Fruit fly (Drosophila melanogaster) whole organism, adult: ENCODE data around the gene bdl.
A peak's percentile ranks its signal among the peaks of the same experiment; 100 is the strongest.

Source experiments
- CG11617 ChIP-seq: fragments of 200-800 bp; sonication (Bioruptor generic); optimal IDR thresholded peaks from 2 replicates; lab custom pipeline; 2017; ENCODE audit warnings: mild to moderate bottlenecking, missing biosample characterization, missing genetic modification reagents, missing genetic modification characterization
- CG12768 ChIP-seq: fragments of 200-800 bp; sonication (Bioruptor generic); optimal IDR thresholded peaks from 2 replicates; lab custom pipeline; 2017; ENCODE audit warnings: missing biosample characterization, missing genetic modification characterization, mild to moderate bottlenecking, moderate library complexity, missing genetic modification reagents
- CG14711 ChIP-seq: fragments of 200-800 bp; sonication (Bioruptor generic); optimal IDR thresholded peaks from 2 replicates; lab custom pipeline; 2018; ENCODE audit warnings: missing biosample characterization, mild to moderate bottlenecking, missing genetic modification characterization, moderate library complexity
- CG1620 ChIP-seq: fragments of 200-800 bp; sonication (Bioruptor generic); optimal IDR thresholded peaks from 2 replicates; lab custom pipeline; 2016; ENCODE audit warnings: missing biosample characterization, missing genetic modification characterization
- CG33017 ChIP-seq: fragments of 200-800 bp; sonication (Bioruptor generic); optimal IDR thresholded peaks from 2 replicates; lab custom pipeline; 2018; ENCODE audit warnings: missing biosample characterization, mild to moderate bottlenecking, missing genetic modification characterization, moderate library complexity
- CG5204 ChIP-seq: fragments of 200-800 bp; sonication (Bioruptor generic); optimal IDR thresholded peaks from 2 replicates; lab custom pipeline; 2016; ENCODE audit warnings: missing biosample characterization, missing genetic modification characterization
- CG7045 ChIP-seq: fragments of 200-800 bp; sonication (Bioruptor generic); optimal IDR thresholded peaks from 2 replicates; lab custom pipeline; 2017; ENCODE audit warnings: missing biosample characterization, mild to moderate bottlenecking, missing genetic modification characterization
- CG7101 ChIP-seq: fragments of 200-800 bp; sonication (Bioruptor generic); optimal IDR thresholded peaks from 2 replicates; lab custom pipeline; 2018; ENCODE audit warnings: missing biosample characterization, mild to moderate bottlenecking, missing genetic modification characterization, moderate library complexity
- Clk ChIP-seq: fragments of 200-800 bp; sonication (Bioruptor generic); optimal IDR thresholded peaks from 2 replicates; lab custom pipeline; 2017; ENCODE audit warnings: missing biosample characterization, missing genetic modification characterization
- Crg-1 ChIP-seq: fragments of 200-800 bp; sonication (Bioruptor generic); optimal IDR thresholded peaks from 2 replicates; lab custom pipeline; 2016; ENCODE audit warnings: missing biosample characterization, missing genetic modification characterization
- Hr96 ChIP-seq: fragments of 200-800 bp; sonication (Bioruptor generic); optimal IDR thresholded peaks from 2 replicates; lab custom pipeline; 2016; ENCODE audit warnings: missing biosample characterization, missing genetic modification characterization
- Mnt ChIP-seq: fragments of 200-800 bp; sonication (Bioruptor generic); optimal IDR thresholded peaks from 2 replicates; lab custom pipeline; 2016; ENCODE audit warnings: missing biosample characterization, mild to moderate bottlenecking, missing genetic modification characterization
- bab1 ChIP-seq: fragments of 200-800 bp; sonication (Bioruptor generic); optimal IDR thresholded peaks from 3 replicates; lab custom pipeline; 2019; ENCODE audit warnings: missing biosample characterization, mild to moderate bottlenecking, missing genetic modification characterization, moderate library complexity
- cic ChIP-seq: fragments of 200-800 bp; sonication (Bioruptor generic); optimal IDR thresholded peaks from 2 replicates; lab custom pipeline; 2017; ENCODE audit warnings: missing biosample characterization, mild to moderate bottlenecking, missing genetic modification characterization, moderate library complexity
- cnc ChIP-seq, 2 experiments: fragments of >200 bp; optimal IDR thresholded peaks; 2 replicates each; lab custom pipeline; 2017
- kay ChIP-seq: fragments of 200-800 bp; sonication (Bioruptor generic); peaks from one replicate; lab custom pipeline; 2016; ENCODE audit warnings: missing biosample characterization, missing genetic modification characterization, borderline replicate concordance
- ovo ChIP-seq: fragments of 200-800 bp; sonication (Bioruptor generic); optimal IDR thresholded peaks from 2 replicates; lab custom pipeline; 2016; ENCODE audit warnings: missing biosample characterization, missing genetic modification characterization
- pad ChIP-seq: fragments of 200-800 bp; sonication (Bioruptor generic); optimal IDR thresholded peaks from 3 replicates; lab custom pipeline; 2017; ENCODE audit warnings: missing biosample characterization, missing genetic modification characterization, mild to moderate bottlenecking, moderate library complexity, missing genetic modification reagents
- tj ChIP-seq: fragments of 200-800 bp; sonication (Bioruptor generic); optimal IDR thresholded peaks from 3 replicates; lab custom pipeline; 2017; ENCODE audit warnings: missing biosample characterization, mild to moderate bottlenecking, missing genetic modification characterization, moderate library complexity
- toe ChIP-seq: fragments of 200-800 bp; sonication (Bioruptor generic); optimal IDR thresholded peaks from 2 replicates; lab custom pipeline; 2016; ENCODE audit warnings: missing biosample characterization, missing genetic modification characterization

The bdl gene

DNA sequence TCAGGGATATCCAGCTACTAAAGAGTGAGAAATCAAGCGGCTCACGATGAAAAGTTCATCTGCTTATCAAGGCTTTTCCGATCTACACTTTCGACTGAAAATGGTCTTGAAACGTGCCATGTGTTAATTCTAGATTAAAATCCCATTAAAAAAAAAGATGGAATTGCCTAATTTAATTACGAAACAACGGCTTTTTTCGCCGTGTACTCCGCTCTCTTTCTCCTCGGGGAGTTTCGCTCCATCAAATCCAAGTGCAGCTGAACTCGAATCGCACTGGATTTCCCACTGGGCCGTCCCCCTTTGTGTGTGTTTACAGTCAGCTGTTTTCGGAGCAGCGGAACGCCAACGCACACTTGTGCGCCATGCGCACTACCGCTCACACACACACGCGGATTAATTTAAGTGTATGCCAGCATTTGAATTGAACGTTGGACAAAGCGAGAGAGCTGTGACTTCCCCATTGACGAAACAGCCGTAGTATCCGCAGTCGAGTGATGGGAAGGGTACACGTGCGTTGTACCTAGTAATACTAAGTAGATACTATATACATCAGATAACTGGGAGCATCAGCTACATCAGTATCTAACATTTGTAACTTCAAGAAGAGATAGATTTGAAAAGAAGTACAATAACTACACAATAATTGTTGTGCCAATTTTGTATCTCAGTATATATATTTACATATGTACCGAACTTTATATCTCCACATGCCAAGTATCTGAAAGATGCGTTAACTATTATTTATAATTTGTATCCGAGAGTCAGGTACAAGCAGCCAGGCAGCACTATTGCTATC lies 8.8 kb downstream of the bdl start:
- TF ChIP-seq CG14711 (tag; lab: Kevin White, UChicago): peak; percentile 66
- TF ChIP-seq cic (GFP tag; lab: Kevin White, UChicago): peak; percentile 99
- peak; percentile 74 for TF ChIP-seq Mnt (GFP tag; lab: Kevin White, UChicago)
- TF ChIP-seq CG7045: peak; percentile 78
- peak; percentile 19 for TF ChIP-seq CG1620 (GFP tag; lab: Kevin White, UChicago)
- TF ChIP-seq toe (GFP tag; lab: Kevin White, UChicago): peak; percentile 60
- peak; percentile 91 for TF ChIP-seq Hr96 (GFP tag; lab: Kevin White, UChicago)
- TF ChIP-seq tj (GFP tag; lab: Kevin White, UChicago): peak; percentile 54
- TF ChIP-seq Crg-1: no peak
- TF ChIP-seq CG7101 (tag; lab: Kevin White, UChicago): peak; percentile 66
- TF ChIP-seq bab1: peak; percentile 82
- TF ChIP-seq CG33017 (tag; lab: Kevin White, UChicago): peak; percentile 22
- peak; percentile 82 for TF ChIP-seq CG11617 (GFP tag; lab: Kevin White, UChicago)
- TF ChIP-seq kay (GFP tag; lab: Kevin White, UChicago): peak; percentile 91
- TF ChIP-seq ovo (GFP tag; lab: Kevin White, UChicago): no peak
- peak; percentile 77 for TF ChIP-seq CG5204 (GFP tag; lab: Kevin White, UChicago)
- TF ChIP-seq CG12768 (GFP tag; lab: Kevin White, UChicago): peak; percentile 90
- TF ChIP-seq Clk (GFP tag; lab: Kevin White, UChicago): peak; percentile 31
- TF ChIP-seq pad (GFP tag; lab: Kevin White, UChicago): peak; percentile 74
- no peak for TF ChIP-seq cnc (optimal IDR thresholded peaks at IDR 0.05; lab: Kevin White, UChicago)

DNA sequence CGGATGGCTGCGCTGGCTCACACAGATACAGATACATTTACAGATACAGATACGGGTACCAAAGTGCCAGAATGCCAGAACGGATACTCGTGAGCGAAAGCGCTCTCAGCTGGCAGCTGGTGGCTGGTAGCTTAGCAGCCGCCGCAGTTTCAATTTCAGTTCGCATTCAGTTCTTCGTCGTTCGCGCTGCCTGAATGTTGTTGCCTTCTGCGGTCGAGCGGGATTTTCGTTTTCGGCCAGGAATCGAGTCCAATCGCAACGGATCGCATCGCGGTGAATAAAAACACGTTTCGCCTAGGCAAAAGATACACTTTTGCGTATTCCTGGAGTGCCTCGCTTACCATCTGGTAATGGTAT lies 9.4 kb downstream of the bdl start, which contains the start of gene Atet:
Gene Atet (plus strand): TSS at position 156 of the 357 bp plus-strand sequence.
- no peak for TF ChIP-seq CG5204 (GFP tag; lab: Kevin White, UChicago)
- TF ChIP-seq tj (GFP tag; lab: Kevin White, UChicago): peak; percentile 33
- TF ChIP-seq Mnt (GFP tag; lab: Kevin White, UChicago): no peak
- TF ChIP-seq bab1: peak; percentile 11
- no peak for TF ChIP-seq CG12768 (GFP tag; lab: Kevin White, UChicago)
- TF ChIP-seq CG14711 (tag; lab: Kevin White, UChicago): no peak
- no peak for TF ChIP-seq kay (GFP tag; lab: Kevin White, UChicago)
- TF ChIP-seq CG11617 (GFP tag; lab: Kevin White, UChicago): no peak
- TF ChIP-seq CG7101 (tag; lab: Kevin White, UChicago): no peak
- no peak for TF ChIP-seq CG33017 (tag; lab: Kevin White, UChicago)
- TF ChIP-seq toe (GFP tag; lab: Kevin White, UChicago): no peak
- no peak for TF ChIP-seq cnc (optimal IDR thresholded peaks at IDR 0.05; lab: Kevin White, UChicago)
- no peak for TF ChIP-seq CG7045
- TF ChIP-seq Hr96 (GFP tag; lab: Kevin White, UChicago): peak; percentile 27
- no peak for TF ChIP-seq Crg-1
- peak; percentile 7 for TF ChIP-seq ovo (GFP tag; lab: Kevin White, UChicago)
- TF ChIP-seq pad (GFP tag; lab: Kevin White, UChicago): no peak
- no peak for TF ChIP-seq CG1620 (GFP tag; lab: Kevin White, UChicago)
- no peak for TF ChIP-seq cic (GFP tag; lab: Kevin White, UChicago)
- peak; percentile 41 for TF ChIP-seq Clk (GFP tag; lab: Kevin White, UChicago)

DNA sequence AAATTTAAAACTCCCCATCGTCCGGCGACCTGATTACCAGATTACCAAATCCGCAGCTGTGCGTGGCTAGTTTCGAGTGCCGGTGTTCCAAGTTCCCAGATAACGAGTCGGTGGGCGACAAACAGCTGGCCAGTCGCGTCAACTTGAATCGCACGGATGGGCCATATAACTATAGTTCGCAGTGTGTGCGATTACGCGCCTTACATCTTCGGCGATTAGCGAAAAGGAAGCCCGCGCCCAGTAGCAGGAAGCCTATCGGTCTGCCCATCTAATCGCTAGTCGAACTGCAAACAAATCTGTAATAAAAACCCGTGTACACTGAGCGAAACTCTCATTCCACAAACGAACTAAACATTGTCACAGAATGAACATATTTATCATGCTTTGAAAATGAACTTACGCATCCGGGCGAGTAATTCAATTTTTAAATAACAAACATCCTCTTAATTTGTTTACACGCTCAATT lies 10.7 kb downstream of the bdl start:
- TF ChIP-seq Clk (GFP tag; lab: Kevin White, UChicago): no peak
- no peak for TF ChIP-seq CG7045
- no peak for TF ChIP-seq cnc (optimal IDR thresholded peaks at IDR 0.05; lab: Kevin White, UChicago)
- TF ChIP-seq CG7101 (tag; lab: Kevin White, UChicago): no peak
- TF ChIP-seq CG11617 (GFP tag; lab: Kevin White, UChicago): no peak
- TF ChIP-seq Mnt (GFP tag; lab: Kevin White, UChicago): no peak
- no peak for TF ChIP-seq CG5204 (GFP tag; lab: Kevin White, UChicago)

DNA sequence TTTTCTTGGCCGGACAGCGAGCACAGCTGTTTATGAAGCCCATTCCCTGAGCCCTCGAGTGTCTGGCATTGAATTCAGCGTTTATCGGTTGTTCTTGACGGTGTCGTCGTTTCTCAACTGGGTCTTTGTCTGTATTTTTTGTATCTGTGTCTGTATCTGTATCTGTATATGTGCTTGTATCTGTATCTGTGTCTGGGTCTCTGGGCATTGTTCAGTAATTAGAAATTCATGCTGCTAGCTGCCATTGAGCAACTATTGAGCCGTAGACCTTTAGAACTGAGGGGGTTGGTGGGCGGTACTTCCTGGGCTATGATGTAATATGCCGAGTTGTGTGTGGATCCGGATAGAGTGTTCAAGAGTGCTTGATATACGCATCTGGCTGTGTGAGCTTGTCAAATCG lies 11.6 kb downstream of the bdl start:
- no peak for TF ChIP-seq cnc (optimal IDR thresholded peaks at IDR 0.05; lab: Kevin White, UChicago)
- no peak for TF ChIP-seq pad (GFP tag; lab: Kevin White, UChicago)
- TF ChIP-seq toe (GFP tag; lab: Kevin White, UChicago): no peak
- TF ChIP-seq CG12768 (GFP tag; lab: Kevin White, UChicago): no peak
- no peak for TF ChIP-seq CG11617 (GFP tag; lab: Kevin White, UChicago)
- TF ChIP-seq Hr96 (GFP tag; lab: Kevin White, UChicago): no peak
- no peak for TF ChIP-seq ovo (GFP tag; lab: Kevin White, UChicago)
- no peak for TF ChIP-seq cic (GFP tag; lab: Kevin White, UChicago)
- TF ChIP-seq Clk (GFP tag; lab: Kevin White, UChicago): no peak
- TF ChIP-seq CG1620 (GFP tag; lab: Kevin White, UChicago): no peak

DNA sequence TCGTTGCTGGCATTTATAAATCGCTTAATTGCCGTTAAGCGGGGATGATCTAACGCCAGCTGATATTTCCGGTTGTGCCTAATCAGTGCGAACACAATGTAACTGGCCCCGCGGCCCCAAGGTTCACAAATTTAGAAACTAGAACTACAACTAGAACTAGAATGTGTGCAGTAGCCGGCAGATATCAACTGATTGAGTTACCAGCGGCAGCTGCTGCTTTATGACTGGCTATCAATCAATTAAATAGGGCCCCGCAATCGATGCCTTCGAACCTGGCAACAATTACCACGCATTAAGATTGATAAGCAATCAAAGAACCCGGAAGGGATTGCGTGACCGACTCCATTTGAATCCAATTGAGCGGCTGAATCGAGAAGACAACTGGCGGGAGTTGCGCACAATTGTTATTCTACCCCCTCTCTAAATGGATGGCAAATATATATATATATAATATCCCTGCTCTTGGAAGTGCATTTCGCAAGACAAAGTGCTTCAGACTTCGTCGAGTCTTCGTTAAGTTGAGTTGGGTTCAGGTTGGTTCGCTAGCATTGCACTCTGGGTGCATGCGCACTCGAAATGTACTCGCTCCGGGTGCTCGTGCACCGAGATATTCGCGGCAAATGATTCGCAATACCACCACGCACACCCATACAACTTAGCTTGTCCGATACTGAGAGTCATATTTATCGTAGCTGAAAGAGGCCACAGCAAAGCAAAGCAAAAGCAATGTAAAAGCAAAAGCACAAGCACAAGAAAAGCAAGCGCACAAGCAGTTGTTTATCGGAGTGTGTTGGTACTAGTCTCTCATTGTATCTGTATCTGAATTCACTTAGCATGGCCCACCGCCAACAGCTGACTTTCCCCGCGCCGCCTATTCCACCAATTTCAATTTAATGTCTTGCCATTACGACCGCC lies 15.7 kb downstream of the bdl start:
- no peak for TF ChIP-seq CG11617 (GFP tag; lab: Kevin White, UChicago)
- peak; percentile 55 for TF ChIP-seq kay (GFP tag; lab: Kevin White, UChicago)
- TF ChIP-seq CG7045: no peak
- TF ChIP-seq Mnt (GFP tag; lab: Kevin White, UChicago): no peak
- no peak for TF ChIP-seq bab1
- no peak for TF ChIP-seq Crg-1
- TF ChIP-seq ovo (GFP tag; lab: Kevin White, UChicago): no peak
- TF ChIP-seq CG14711 (tag; lab: Kevin White, UChicago): no peak
- no peak for TF ChIP-seq toe (GFP tag; lab: Kevin White, UChicago)
- no peak for TF ChIP-seq CG1620 (GFP tag; lab: Kevin White, UChicago)
- TF ChIP-seq CG7101 (tag; lab: Kevin White, UChicago): no peak
- TF ChIP-seq Clk (GFP tag; lab: Kevin White, UChicago): no peak
- TF ChIP-seq Hr96 (GFP tag; lab: Kevin White, UChicago): peak; percentile 94
- no peak for TF ChIP-seq pad (GFP tag; lab: Kevin White, UChicago)
- TF ChIP-seq cnc (optimal IDR thresholded peaks at IDR 0.05; lab: Kevin White, UChicago): no peak
- TF ChIP-seq CG33017 (tag; lab: Kevin White, UChicago): peak; percentile 1
- no peak for TF ChIP-seq CG5204 (GFP tag; lab: Kevin White, UChicago)
- TF ChIP-seq CG12768 (GFP tag; lab: Kevin White, UChicago): no peak
- peak; percentile 58 for TF ChIP-seq cic (GFP tag; lab: Kevin White, UChicago)
- no peak for TF ChIP-seq tj (GFP tag; lab: Kevin White, UChicago)
